Fruit fly (Drosophila melanogaster) whole organism, embryonic: ENCODE measurements around the gene Ir92a.

Source experiments
- CG10147 ChIP-seq: fragments of 200-800 bp; sonication (Bioruptor generic); optimal IDR thresholded peaks from 2 replicates; lab custom pipeline; 2019; ENCODE audit warnings: missing biosample characterization, mild to moderate bottlenecking, missing genetic modification characterization, moderate library complexity
- CG10321 ChIP-seq: fragments of 200-800 bp; sonication (Bioruptor generic); IDR thresholded peaks from 2 replicates; pipeline ENCODE4 v1.3.6; 2022; ENCODE audit warnings: missing biosample characterization, missing genetic modification characterization
- CG10543 ChIP-seq: fragments of 200-800 bp; sonication (Bioruptor generic); optimal IDR thresholded peaks from 3 replicates; lab custom pipeline; 2017; ENCODE audit warnings: missing biosample characterization, mild to moderate bottlenecking, missing genetic modification characterization, moderate library complexity
- CG11723 ChIP-seq: fragments of 200-800 bp; sonication (Bioruptor generic); optimal IDR thresholded peaks from 2 replicates; lab custom pipeline; 2017; ENCODE audit warnings: missing biosample characterization, mild to moderate bottlenecking, missing genetic modification characterization
- CG12219 ChIP-seq: fragments of 200-800 bp; sonication (Bioruptor generic); optimal IDR thresholded peaks from 3 replicates; lab custom pipeline; 2018; ENCODE audit warnings: missing biosample characterization, mild to moderate bottlenecking, missing genetic modification characterization
- CG12236 ChIP-seq: fragments of 200-800 bp; sonication (Bioruptor generic); optimal IDR thresholded peaks from 2 replicates; lab custom pipeline; 2016; ENCODE audit warnings: missing biosample characterization, missing genetic modification characterization
- CG1603 ChIP-seq: fragments of 200-800 bp; sonication (Bioruptor generic); optimal IDR thresholded peaks from 2 replicates; lab custom pipeline; 2019; ENCODE audit warnings: missing biosample characterization, mild to moderate bottlenecking, missing genetic modification characterization, moderate library complexity
- CG2678 ChIP-seq: fragments of 200-800 bp; sonication (Bioruptor generic); optimal IDR thresholded peaks from 3 replicates; lab custom pipeline; 2019; ENCODE audit warnings: missing biosample characterization, mild to moderate bottlenecking, missing genetic modification characterization, moderate library complexity
- CG2875 ChIP-seq: fragments of 200-800 bp; sonication (Bioruptor generic); optimal IDR thresholded peaks from 2 replicates; lab custom pipeline; 2017; ENCODE audit warnings: missing biosample characterization, mild to moderate bottlenecking, missing genetic modification characterization, missing genetic modification reagents
- CG32772 ChIP-seq: fragments of 200-800 bp; sonication (Bioruptor generic); IDR thresholded peaks from 2 replicates; pipeline ENCODE4 v1.3.6; 2022; ENCODE audit warnings: missing biosample characterization, missing genetic modification characterization
- CG3407 ChIP-seq: fragments of 200-800 bp; sonication (Bioruptor generic); optimal IDR thresholded peaks from 2 replicates; lab custom pipeline; 2018; ENCODE audit warnings: missing biosample characterization, mild to moderate bottlenecking, missing genetic modification characterization
- CG3995 ChIP-seq: fragments of 200-800 bp; sonication (Bioruptor generic); optimal IDR thresholded peaks from 3 replicates; lab custom pipeline; 2016; ENCODE audit warnings: missing biosample characterization, missing genetic modification characterization
- CG4282 ChIP-seq: fragments of 200-800 bp; sonication (Bioruptor generic); optimal IDR thresholded peaks from 2 replicates; lab custom pipeline; 2016; ENCODE audit warnings: missing biosample characterization, missing genetic modification characterization
- CG4328 ChIP-seq: fragments of 200-800 bp; sonication (Bioruptor generic); optimal IDR thresholded peaks from 3 replicates; lab custom pipeline; 2017; ENCODE audit warnings: missing biosample characterization, missing genetic modification reagents, missing genetic modification characterization
- CG6254 ChIP-seq: fragments of 200-800 bp; sonication (Bioruptor generic); optimal IDR thresholded peaks from 3 replicates; lab custom pipeline; 2017; ENCODE audit warnings: mild to moderate bottlenecking, missing biosample characterization, missing genetic modification reagents, missing genetic modification characterization
- CG8290 ChIP-seq, 3 experiments: fragments of 200-800 bp; sonication (Bioruptor generic); optimal IDR thresholded peaks; 2 replicates each; lab custom pipeline; 2016 to 2019; ENCODE audit warnings: missing biosample characterization in 3 of 3, missing genetic modification characterization in 3 of 3, mild to moderate bottlenecking in 2 of 3, moderate library complexity in 1 of 3
- CG8765 ChIP-seq: fragments of 200-800 bp; sonication (Bioruptor generic); IDR thresholded peaks from 2 replicates; pipeline ENCODE4 v1.3.6; 2022; ENCODE audit warnings: missing biosample characterization, missing genetic modification characterization
- CG8924 ChIP-seq: fragments of 200-800 bp; optimal IDR thresholded peaks from 3 replicates; lab custom pipeline; 2019; ENCODE audit warnings: missing biosample characterization, mild to moderate bottlenecking, missing genetic modification characterization, moderate library complexity
- CG9876 ChIP-seq: fragments of 200-800 bp; sonication (Bioruptor generic); optimal IDR thresholded peaks from 2 replicates; lab custom pipeline; 2016; ENCODE audit warnings: missing biosample characterization, missing genetic modification characterization
- CHES-1-like ChIP-seq: fragments of 200-800 bp; sonication (Bioruptor generic); optimal IDR thresholded peaks from 2 replicates; lab custom pipeline; 2016; ENCODE audit warnings: missing biosample characterization, missing genetic modification characterization
- Fer1 ChIP-seq: fragments of 200-800 bp; sonication (Bioruptor generic); optimal IDR thresholded peaks from 2 replicates; lab custom pipeline; 2017; ENCODE audit warnings: missing biosample characterization, mild to moderate bottlenecking, missing genetic modification characterization
- Gsc ChIP-seq: fragments of 200-800 bp; sonication (Bioruptor generic); IDR thresholded peaks from 2 replicates; pipeline ENCODE4 v1.3.6; 2022; ENCODE audit warnings: missing biosample characterization, missing genetic modification characterization
- HHEX ChIP-seq: fragments of 200-800 bp; sonication (Bioruptor generic); optimal IDR thresholded peaks from 3 replicates; lab custom pipeline; 2017; ENCODE audit warnings: missing biosample characterization, mild to moderate bottlenecking, missing genetic modification characterization, missing genetic modification reagents
- MBD-R2 ChIP-seq: fragments of 200-800 bp; sonication (Bioruptor generic); IDR thresholded peaks from 2 replicates; pipeline ENCODE4 v1.3.6; 2022; ENCODE audit warnings: missing biosample characterization, missing genetic modification characterization
- MTF-1 ChIP-seq: fragments of 200-800 bp; sonication (Bioruptor generic); optimal IDR thresholded peaks from 2 replicates; lab custom pipeline; 2018; ENCODE audit warnings: missing biosample characterization, mild to moderate bottlenecking, missing genetic modification characterization, borderline replicate concordance
- NfI ChIP-seq: fragments of 200-800 bp; sonication (Bioruptor generic); optimal IDR thresholded peaks from 3 replicates; lab custom pipeline; 2018; ENCODE audit warnings: missing biosample characterization, mild to moderate bottlenecking, missing genetic modification characterization, moderate library complexity
- Oaz ChIP-seq: fragments of 200-800 bp; sonication (Bioruptor generic); IDR thresholded peaks from 2 replicates; pipeline ENCODE4 v1.3.6; 2022; ENCODE audit warnings: missing biosample characterization, missing genetic modification characterization
- PHDP ChIP-seq: fragments of 200-800 bp; sonication (Bioruptor generic); optimal IDR thresholded peaks from 3 replicates; lab custom pipeline; 2018; ENCODE audit warnings: missing biosample characterization, mild to moderate bottlenecking, missing genetic modification characterization, moderate library complexity
- Rx ChIP-seq: fragments of 200-800 bp; sonication (Bioruptor generic); IDR thresholded peaks from 2 replicates; pipeline ENCODE4 v1.3.6; 2022; ENCODE audit warnings: missing biosample characterization, missing genetic modification characterization
- Sry-δ ChIP-seq: fragments of 200-800 bp; sonication (Bioruptor generic); optimal IDR thresholded peaks from 2 replicates; lab custom pipeline; 2016; ENCODE audit warnings: missing biosample characterization, missing genetic modification characterization
- Usf ChIP-seq: fragments of 200-800 bp; sonication (Bioruptor generic); optimal IDR thresholded peaks from 2 replicates; lab custom pipeline; 2017; ENCODE audit warnings: missing genotype, missing biosample characterization, missing genetic modification characterization
- Xbp1 ChIP-seq: fragments of 200-800 bp; sonication (Bioruptor generic); optimal IDR thresholded peaks from 3 replicates; lab custom pipeline; 2016; ENCODE audit warnings: missing biosample characterization, mild to moderate bottlenecking, missing genetic modification characterization
- Xrp1 ChIP-seq: fragments of 200-800 bp; sonication (Bioruptor generic); IDR thresholded peaks from 2 replicates; pipeline ENCODE4 v1.3.6; 2022; ENCODE audit warnings: missing biosample characterization, missing genetic modification characterization
- ab ChIP-seq: fragments of 200-800 bp; sonication (Bioruptor generic); optimal IDR thresholded peaks from 2 replicates; lab custom pipeline; 2016; ENCODE audit warnings: missing biosample characterization, missing genetic modification characterization
- danr ChIP-seq: fragments of 200-800 bp; sonication (Bioruptor generic); IDR thresholded peaks from 2 replicates; pipeline ENCODE4 v1.3.6; 2022; ENCODE audit warnings: missing biosample characterization, missing genetic modification characterization
- disco-r ChIP-seq: fragments of 200-800 bp; sonication (Bioruptor generic); optimal IDR thresholded peaks from 2 replicates; lab custom pipeline; 2016; ENCODE audit warnings: missing biosample characterization, missing genetic modification characterization
- dysf ChIP-seq: fragments of 200-800 bp; sonication (Bioruptor generic); IDR thresholded peaks from 3 replicates; pipeline ENCODE4 v1.3.6; 2022; ENCODE audit warnings: missing biosample characterization, missing genetic modification characterization
- ems ChIP-seq: fragments of 200-800 bp; sonication (Bioruptor generic); optimal IDR thresholded peaks from 3 replicates; lab custom pipeline; 2016; ENCODE audit warnings: missing biosample characterization, missing genetic modification characterization
- ewg ChIP-seq: fragments of 200-800 bp; sonication (Bioruptor generic); optimal IDR thresholded peaks from 3 replicates; lab custom pipeline; 2017; ENCODE audit warnings: mild to moderate bottlenecking, missing biosample characterization, missing genetic modification reagents, missing genetic modification characterization
- fru ChIP-seq: fragments of >200 bp; optimal IDR thresholded peaks from 2 replicates; lab custom pipeline; 2017
- gce ChIP-seq: fragments of 200-800 bp; sonication (Bioruptor generic); IDR thresholded peaks from 3 replicates; pipeline ENCODE4 v1.3.6; 2022; ENCODE audit warnings: missing biosample characterization, missing genetic modification characterization
- ind ChIP-seq: fragments of 200-800 bp; sonication (Bioruptor generic); optimal IDR thresholded peaks from 3 replicates; lab custom pipeline; 2016; ENCODE audit warnings: missing biosample characterization, missing genetic modification characterization
- lilli ChIP-seq: fragments of 200-800 bp; sonication (Bioruptor generic); optimal IDR thresholded peaks from 3 replicates; lab custom pipeline; 2016; ENCODE audit warnings: missing biosample characterization, missing genetic modification characterization
- otp ChIP-seq: fragments of 200-800 bp; sonication (Bioruptor generic); IDR thresholded peaks from 3 replicates; pipeline ENCODE4, ENCODE4 v1.3.6; 2022; ENCODE audit warnings: missing biosample characterization, missing genetic modification characterization
- p53 ChIP-seq: fragments of 200-800 bp; sonication (Bioruptor generic); optimal IDR thresholded peaks from 2 replicates; lab custom pipeline; 2016; ENCODE audit warnings: missing biosample characterization, missing genetic modification characterization
- pan ChIP-seq, 4 experiments: fragments of >200 bp in 3 of 4; fragments of 200-800 bp in 1 of 4; sonication (Bioruptor generic) in 1 of 4; optimal IDR thresholded peaks in 3 of 4; IDR thresholded peaks in 1 of 4; 2 replicates each; pipeline versions ENCODE4 v1.3.6 to Lab custom; 2017 to 2022; ENCODE audit warnings: missing biosample characterization in 2 of 4, missing genetic modification characterization in 2 of 4, mixed read lengths in 1 of 4
- sisA ChIP-seq: fragments of 200-800 bp; sonication (Bioruptor generic); IDR thresholded peaks from 2 replicates; pipeline ENCODE4 v1.3.6; 2022; ENCODE audit warnings: missing biosample characterization, missing genetic modification characterization
- tgo ChIP-seq: fragments of 200-800 bp; sonication (Bioruptor generic); IDR thresholded peaks from 3 replicates; pipeline ENCODE4 v1.3.6; 2022; ENCODE audit warnings: missing biosample characterization, missing genetic modification characterization
- yki ChIP-seq: fragments of >200 bp; optimal IDR thresholded peaks from 3 replicates; lab custom pipeline; 2018
- zfh1 ChIP-seq: fragments of 200-800 bp; sonication (Bioruptor generic); IDR thresholded peaks from 3 replicates; pipeline ENCODE4 v1.3.6; 2022; ENCODE audit warnings: missing biosample characterization, missing genetic modification characterization

Ir92a gene

DNA sequence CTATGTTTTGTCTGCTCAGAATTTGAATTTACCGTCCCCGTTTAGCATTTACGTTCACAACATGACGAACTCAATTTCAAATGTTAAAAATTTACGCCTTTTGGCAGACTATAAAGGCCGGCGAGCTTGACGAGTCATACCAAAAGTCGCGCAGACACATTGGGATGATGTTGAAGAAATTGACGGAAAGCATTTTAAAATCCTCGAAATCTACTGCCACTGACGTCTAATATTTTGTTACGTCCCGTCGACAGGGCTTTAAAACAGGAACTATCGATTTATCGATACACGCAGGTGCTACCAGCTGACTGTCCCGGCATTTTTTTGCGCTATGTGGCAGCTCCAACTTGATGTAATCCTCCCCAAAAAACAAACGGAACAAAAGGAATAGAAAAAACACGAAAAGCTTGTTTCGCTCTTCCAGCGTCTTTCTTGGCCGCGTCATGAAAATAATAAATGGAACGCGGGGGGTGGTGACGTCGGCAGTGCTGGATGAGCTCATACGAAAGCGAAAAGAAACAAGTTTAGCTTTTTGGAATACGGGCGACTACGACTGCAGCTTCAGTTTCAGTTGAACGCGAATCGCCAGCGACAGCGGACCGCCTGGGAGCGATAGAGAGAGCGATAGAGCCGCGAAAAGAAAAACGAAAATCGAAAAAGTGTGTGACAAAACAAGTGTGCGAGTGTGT is 29.7 kb upstream of the Ir92a start, which contains the start of gene Orp8 (continued):
- no peak for TF ChIP-seq Oaz
- TF ChIP-seq CG2678 (tag; lab: Kevin White, UChicago): no peak
- no peak for TF ChIP-seq pan (optimal IDR thresholded peaks at IDR 0.05; lab: Kevin White, UChicago)
- TF ChIP-seq pan (GFP tag; optimal IDR thresholded peaks at IDR 0.05 in 1 of 2, IDR thresholded peaks at IDR 0.05 in 1 of 2): peak in 1 of 2 experiments; percentile 22
- TF ChIP-seq tgo (GFP tag; lab: Robert Waterston, UW): no peak
- TF ChIP-seq CG10543 (GFP tag; lab: Kevin White, UChicago): peak; percentile 64
- TF ChIP-seq PHDP (tag; lab: Kevin White, UChicago): peak; percentile 54
- TF ChIP-seq disco-r (GFP tag; lab: Kevin White, UChicago): peak; percentile 23
- no peak for TF ChIP-seq CG8924 (tag; lab: Kevin White, UChicago)
- TF ChIP-seq Usf (GFP tag; lab: Kevin White, UChicago): no peak
- TF ChIP-seq CG10147: peak; percentile 2
- no peak for TF ChIP-seq fru (lab: Kevin White, UChicago)
- TF ChIP-seq HHEX (GFP tag; lab: Kevin White, UChicago): no peak
- no peak for TF ChIP-seq CG4282
- 0 out of 2 replicates have a peak, but pooled peaks have one; percentile 14 for TF ChIP-seq Xrp1 (GFP tag; lab: Robert Waterston, UW)
- no peak for TF ChIP-seq Rx (GFP tag; lab: Robert Waterston, UW)
- peak; percentile 16 for TF ChIP-seq CG11723 (GFP tag; lab: Kevin White, UChicago)
- TF ChIP-seq MTF-1 (GFP tag; lab: Kevin White, UChicago): peak; percentile 19
- TF ChIP-seq CG9876 (GFP tag; lab: Kevin White, UChicago): no peak
- no peak for TF ChIP-seq CG6254 (GFP tag; lab: Kevin White, UChicago)
- no peak for TF ChIP-seq dysf (GFP tag; lab: Robert Waterston, UW)
- TF ChIP-seq yki (lab: Kevin White, UChicago): no peak
- TF ChIP-seq CG8765 (GFP tag; lab: Robert Waterston, UW): no peak
- 0 out of 2 replicates have a peak, but pooled peaks have one; percentile 22 for TF ChIP-seq MBD-R2 (GFP tag; lab: Robert Waterston, UW)
- TF ChIP-seq danr: no peak
- peak; percentile 56 for TF ChIP-seq Fer1 (GFP tag; lab: Kevin White, UChicago)
- no peak for TF ChIP-seq ewg (GFP tag; lab: Kevin White, UChicago)
- TF ChIP-seq NfI (GFP tag; lab: Kevin White, UChicago): no peak
- TF ChIP-seq CG4328 (GFP tag; lab: Kevin White, UChicago): no peak
- no peak for TF ChIP-seq ind (GFP tag; lab: Kevin White, UChicago)
- no peak for TF ChIP-seq CG12219
- TF ChIP-seq gce (GFP tag; lab: Robert Waterston, UW): no peak
- TF ChIP-seq Xbp1 (GFP tag; lab: Kevin White, UChicago): no peak
- TF ChIP-seq zfh1 (GFP tag; lab: Robert Waterston, UW): 0 out of 3 replicates have a peak, but pooled peaks have one; percentile 10
- TF ChIP-seq lilli: no peak
- no peak for TF ChIP-seq CG1603 (tag; lab: Kevin White, UChicago)
- TF ChIP-seq sisA (GFP tag; lab: Robert Waterston, UW): no peak
- no peak for TF ChIP-seq CG10321 (GFP tag; lab: Robert Waterston, UW)
- TF ChIP-seq Sry-δ (GFP tag; lab: Kevin White, UChicago): peak; percentile 80
- TF ChIP-seq CG32772 (GFP tag; lab: Robert Waterston, UW): no peak
- TF ChIP-seq CG12236 (GFP tag; lab: Kevin White, UChicago): no peak
- no peak for TF ChIP-seq CG8290 (GFP tag; optimal IDR thresholded peaks at IDR 0.05; lab: Kevin White, UChicago)
- peak in 1 of 2 experiments; percentile 29 for TF ChIP-seq CG8290 (tag; optimal IDR thresholded peaks at IDR 0.05; lab: Kevin White, UChicago)
- peak; percentile 70 for TF ChIP-seq CHES-1-like (GFP tag; lab: Kevin White, UChicago)
- no peak for TF ChIP-seq CG3407 (GFP tag; lab: Kevin White, UChicago)
- peak; percentile 1 for TF ChIP-seq ems (GFP tag; lab: Kevin White, UChicago)
- no peak for TF ChIP-seq CG2875 (GFP tag; lab: Kevin White, UChicago)
- no peak; the same call in 2 of the 3 replicates for TF ChIP-seq otp (GFP tag; lab: Robert Waterston, UW)
- TF ChIP-seq CG3995 (GFP tag; lab: Kevin White, UChicago): no peak
- TF ChIP-seq Gsc (GFP tag; lab: Robert Waterston, UW): no peak
- no peak for TF ChIP-seq ab
- no peak for TF ChIP-seq p53
